Worm (Caenorhabditis elegans) whole organism, early embryonic: ENCODE measurements around the gene ceh-31.

ENCODE experiments used
- B0310.2 ChIP-seq: sonication (generic microtip); optimal IDR thresholded peaks from 2 replicates; lab custom pipeline; 2016; ENCODE audit warnings: mild to moderate bottlenecking, missing genetic modification characterization, missing compliant biosample characterization
- flt-1 ChIP-seq: fragments of 200-800 bp; sonication (Bioruptor generic); IDR thresholded peaks from 2 replicates; pipeline ENCODE4 v1.3.6; 2022; ENCODE audit warnings: missing genetic modification characterization, missing compliant biosample characterization
- hmbx-1 ChIP-seq: sonication (generic microtip); optimal IDR thresholded peaks from 2 replicates; lab custom pipeline; 2016; ENCODE audit warnings: mild to moderate bottlenecking, missing genetic modification characterization, missing compliant biosample characterization
- pes-1 ChIP-seq: fragments of 200-800 bp; sonication (Bioruptor generic); IDR thresholded peaks from 2 replicates; pipeline ENCODE4 v1.3.6; 2022; ENCODE audit warnings: missing genetic modification reagents, missing genetic modification characterization, missing compliant biosample characterization
- scrt-1 ChIP-seq: fragments of 200-800 bp; sonication (Bioruptor generic); IDR thresholded peaks from 2 replicates; pipeline ENCODE4 v1.3.6; 2022; ENCODE audit warnings: missing genetic modification characterization, missing compliant biosample characterization
- sea-1 ChIP-seq: fragments of 200-800 bp; sonication (Bioruptor generic); conservative IDR thresholded peaks from 2 replicates; pipeline ENCODE4 v1.3.6; 2022; ENCODE audit warnings: missing genetic modification characterization, missing compliant biosample characterization

- TF ChIP-seq hmbx-1 (no peak), pes-1 (GFP tag; lab: Robert Waterston, UW) (no peak), sea-1 (no peak), flt-1 (GFP tag; lab: Robert Waterston, UW) (no peak), scrt-1 (no peak), B0310.2 (tag; lab: Kevin White, UChicago) (no peak)
Observed at ce11 chrX:3054802-3055201, 15.4 kb downstream of the ceh-31 start, which contains the start of gene twk-26.
